Worm (Caenorhabditis elegans): ENCODE results near the gene tdo-2.

The tdo-2 gene

ce11 chrIII:5943368-5944180, 23.8 kb upstream of the tdo-2 start:
- TF ChIP-seq B0035.1 (tag; optimal IDR thresholded peaks at IDR 0.05) (peak; percentile 85), aptf-2 (GFP tag; conservative IDR thresholded peaks at IDR 0.05) (no peak), snpc-3.4 (tag; optimal IDR thresholded peaks at IDR 0.05) (peak; percentile 72), Y53G8AR.9 (GFP tag; conservative IDR thresholded peaks at IDR 0.05) (peak; percentile 90), athp-1 (tag; optimal IDR thresholded peaks at IDR 0.05) (peak; percentile 82), sea-2 (GFP tag; IDR thresholded peaks at IDR 0.05) (no peak), rec-8 (tag; optimal IDR thresholded peaks at IDR 0.05) (peak in 1 of 2 experiments; percentile 15), madf-6 (GFP tag; IDR thresholded peaks at IDR 0.05) (peak; percentile 71), fkh-3 (tag; optimal IDR thresholded peaks at IDR 0.05) (peak; percentile 3), F22D6.2 (tag; optimal IDR thresholded peaks at IDR 0.05) (peak; percentile 47), snpc-4 (GFP tag; optimal IDR thresholded peaks at IDR 0.05) (no peak), snpc-4 (tag; optimal IDR thresholded peaks at IDR 0.05) (peak in 2 of 4 experiments; percentile 49 to 62), T26A5.8 (tag; optimal IDR thresholded peaks at IDR 0.05) (peak; percentile 56), madf-3 (GFP tag; IDR thresholded peaks at IDR 0.05) (peak; percentile 85), efl-1 (GFP tag; optimal IDR thresholded peaks at IDR 0.05) (no peak), C17E4.6 (GFP tag; IDR thresholded peaks at IDR 0.05) (0 out of 2 replicates have a peak, but pooled peaks have one; percentile 31), ztf-18 (tag; optimal IDR thresholded peaks at IDR 0.05) (peak; percentile 11), ztf-25 (GFP tag; IDR thresholded peaks at IDR 0.05) (no peak), die-1 (tag; optimal IDR thresholded peaks at IDR 0.05) (peak; percentile 46), cebp-1 (GFP tag; IDR thresholded peaks at IDR 0.05) (no peak; the same call in 1 of the 2 replicates), cebp-1 (tag; optimal IDR thresholded peaks at IDR 0.05) (peak; percentile 86), F23B12.7 (tag; optimal IDR thresholded peaks at IDR 0.05; ENCODE audit: insufficient read depth) (peak; percentile 26), F49E8.2 (tag; optimal IDR thresholded peaks at IDR 0.05; ENCODE audit: insufficient read depth) (peak; percentile 73), ztf-3 (GFP tag; optimal IDR thresholded peaks at IDR 0.05) (peak; percentile 21), gei-17 (GFP tag; optimal IDR thresholded peaks at IDR 0.05) (peak; percentile 41), egrh-3 (GFP tag; IDR thresholded peaks at IDR 0.05) (no peak; the same call in 1 of the 2 replicates), snpc-1.3 (tag; optimal IDR thresholded peaks at IDR 0.05; ENCODE audit: insufficient read depth) (no peak), somi-1 (GFP tag; optimal IDR thresholded peaks at IDR 0.05) (peak; percentile 30), lin-40 (tag; optimal IDR thresholded peaks at IDR 0.05) (peak; percentile 68), dpl-1 (GFP tag; optimal IDR thresholded peaks at IDR 0.05) (no peak), nfya-2 (GFP tag; IDR thresholded peaks at IDR 0.05) (0 out of 2 replicates have a peak, but pooled peaks have one; percentile 2), chd-7 (tag; optimal IDR thresholded peaks at IDR 0.05) (no peak), nfya-1 (tag; optimal IDR thresholded peaks at IDR 0.05; ENCODE audit: borderline replicate concordance, insufficient read depth) (no peak), akir-1 (GFP tag; optimal IDR thresholded peaks at IDR 0.05) (no peak), zfh-2 (GFP tag; conservative IDR thresholded peaks at IDR 0.05) (no peak), attf-3 (GFP tag; conservative IDR thresholded peaks at IDR 0.05) (peak; percentile 40; the same call in 1 of the 2 replicates), Y53F4B.3 (GFP tag; IDR thresholded peaks at IDR 0.05) (peak; percentile 33; the same call in 1 of the 2 replicates), atf-7 (tag; optimal IDR thresholded peaks at IDR 0.05) (peak; percentile 81), unc-62 (GFP tag; optimal IDR thresholded peaks at IDR 0.05) (no peak), attf-5 (GFP tag; optimal IDR thresholded peaks at IDR 0.05) (peak; percentile 39), Y56A3A.18 (GFP tag; IDR thresholded peaks at IDR 0.05) (peak; percentile 81), T07F8.4 (tag; optimal IDR thresholded peaks at IDR 0.05) (peak; percentile 51), nhr-90 (tag; optimal IDR thresholded peaks at IDR 0.05) (peak; percentile 65), let-526 (GFP tag; IDR thresholded peaks at IDR 0.05) (no peak), ceh-27 (GFP tag; optimal IDR thresholded peaks at IDR 0.05) (peak; percentile 50), mcd-1 (GFP tag; IDR thresholded peaks at IDR 0.05) (peak; percentile 56)
